Worm (Caenorhabditis elegans): Measurements from ENCODE around the gene ZK666.4.
"Not testable (repeated sequence)": the region's sequence is repeated elsewhere in the genome, so short reads cannot be mapped to it uniquely, and the experiment has no call there.

Gene ZK666.4

ce11 chrII:10483860-10484259, 6.8 kb downstream of the ZK666.4 start:
- TF ChIP-seq ceh-20 (GFP tag; IDR thresholded peaks at IDR 0.05): no peak
- no peak for TF ChIP-seq hlh-30 (tag; optimal IDR thresholded peaks at IDR 0.05; ENCODE audit: insufficient read depth)
- TF ChIP-seq lin-39 (tag; optimal IDR thresholded peaks at IDR 0.05): no peak
- peak in 1 of 2 experiments; percentile 91 for TF ChIP-seq unc-62 (GFP tag; optimal IDR thresholded peaks at IDR 0.05 in 1 of 2)
- TF ChIP-seq unc-62 (tag; optimal IDR thresholded peaks at IDR 0.05): no peak

ce11 chrII:10485640-10486039, 8.6 kb downstream of the ZK666.4 start:
- TF ChIP-seq hif-1 (tag; optimal IDR thresholded peaks at IDR 0.05) (no peak), nhr-10 (tag; optimal IDR thresholded peaks at IDR 0.05) (no peak), F37D6.2 (tag; optimal IDR thresholded peaks at IDR 0.05) (no peak), hlh-11 (tag; optimal IDR thresholded peaks at IDR 0.05) (peak; percentile 44), ceh-44 (GFP tag; IDR thresholded peaks at IDR 0.05) (no peak), nhr-28 (tag; optimal IDR thresholded peaks at IDR 0.05) (peak; percentile 76), dmd-6 (GFP tag; IDR thresholded peaks at IDR 0.05) (peak; percentile 61), aha-1 (tag) (peak; percentile 65), ZK337.2 (GFP tag; IDR thresholded peaks at IDR 0.05) (no peak), ztf-11 (tag; optimal IDR thresholded peaks at IDR 0.05) (no peak), ceh-28 (tag; optimal IDR thresholded peaks at IDR 0.05) (no peak), unc-62 (GFP tag; optimal IDR thresholded peaks at IDR 0.05 in 1 of 2) (peak in 1 of 2 experiments; percentile 66), unc-62 (tag; optimal IDR thresholded peaks at IDR 0.05) (no peak), daf-12 (tag; optimal IDR thresholded peaks at IDR 0.05) (no peak), php-3 (GFP tag; IDR thresholded peaks at IDR 0.05) (peak; percentile 71), pqm-1 (tag; optimal IDR thresholded peaks at IDR 0.05) (peak; percentile 91)

- no peak for TF ChIP-seq ama-1 (optimal IDR thresholded peaks at IDR 0.05)
- TF ChIP-seq daf-12 (tag; optimal IDR thresholded peaks at IDR 0.05): no peak
- no peak for TF ChIP-seq mes-2 (tag; optimal IDR thresholded peaks at IDR 0.05; ENCODE audit: poor library complexity, severe bottlenecking)
- TF ChIP-seq Y5F2A.4 (GFP tag; optimal IDR thresholded peaks at IDR 0.05): no peak
- no peak for TF ChIP-seq ces-1 (GFP tag; optimal IDR thresholded peaks at IDR 0.05)
- TF ChIP-seq pha-4 (GFP tag; IDR thresholded peaks at IDR 0.05): no peak
- no peak for TF ChIP-seq pha-4 (tag; optimal IDR thresholded peaks at IDR 0.05)
- TF ChIP-seq dve-1 (tag; optimal IDR thresholded peaks at IDR 0.05; ENCODE audit: insufficient read depth): no peak
- no peak for TF ChIP-seq ctbp-1 (GFP tag; IDR thresholded peaks at IDR 0.05)
These were observed 9.7 kb downstream of the ZK666.4 start, which contains the start of gene ZK666.15 for ce11 chrII:10486738-10487137. Gene ZK666.15, plus strand, starts transcription at chrII:10487038.

DNA sequence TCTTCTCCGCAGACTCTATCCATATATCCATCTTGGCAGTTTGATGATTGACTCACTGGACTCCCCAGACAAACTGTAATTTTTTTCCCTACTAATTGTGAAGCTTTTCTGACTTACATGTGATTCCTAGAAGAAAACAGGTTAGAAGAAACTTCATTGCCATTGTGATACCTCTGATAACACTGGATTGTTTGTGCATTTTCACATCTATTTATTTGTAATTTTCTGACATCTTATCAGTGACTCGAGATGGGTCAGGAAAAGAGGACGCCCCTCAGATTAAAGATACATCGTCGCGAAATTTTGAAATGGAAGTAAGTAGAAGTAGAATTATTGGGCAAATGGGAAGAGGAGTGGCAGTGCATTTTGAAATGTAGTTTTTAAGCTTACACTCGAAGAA, 13.3 kb downstream of the ZK666.4 start, which contains the start of gene clec-61:
clec-61 (minus strand) TSS at position 209 of the 400 bp plus-strand sequence.
- no peak for TF ChIP-seq saeg-2 (GFP tag; IDR thresholded peaks at IDR 0.05)
- TF ChIP-seq Y105C5A.15 (GFP tag; IDR thresholded peaks at IDR 0.05): no peak
- no peak for TF ChIP-seq aha-1 (tag)
- no peak for TF ChIP-seq zag-1 (tag; optimal IDR thresholded peaks at IDR 0.05)
- peak; percentile 23 for TF ChIP-seq pqm-1 (tag; optimal IDR thresholded peaks at IDR 0.05)
- no peak for TF ChIP-seq unc-39 (tag; optimal IDR thresholded peaks at IDR 0.05)
- peak; percentile 58 for TF ChIP-seq nhr-28 (tag; optimal IDR thresholded peaks at IDR 0.05)
- no peak for TF ChIP-seq daf-16 (GFP tag; optimal IDR thresholded peaks at IDR 0.05)
- TF ChIP-seq daf-16 (tag; optimal IDR thresholded peaks at IDR 0.05): peak; percentile 87
- TF ChIP-seq snpc-1.2 (GFP tag; IDR thresholded peaks at IDR 0.05): no peak
- peak; percentile 18 for TF ChIP-seq dve-1 (tag; optimal IDR thresholded peaks at IDR 0.05; ENCODE audit: insufficient read depth)
- TF ChIP-seq vab-7 (GFP tag; IDR thresholded peaks at IDR 0.05): no peak

DNA sequence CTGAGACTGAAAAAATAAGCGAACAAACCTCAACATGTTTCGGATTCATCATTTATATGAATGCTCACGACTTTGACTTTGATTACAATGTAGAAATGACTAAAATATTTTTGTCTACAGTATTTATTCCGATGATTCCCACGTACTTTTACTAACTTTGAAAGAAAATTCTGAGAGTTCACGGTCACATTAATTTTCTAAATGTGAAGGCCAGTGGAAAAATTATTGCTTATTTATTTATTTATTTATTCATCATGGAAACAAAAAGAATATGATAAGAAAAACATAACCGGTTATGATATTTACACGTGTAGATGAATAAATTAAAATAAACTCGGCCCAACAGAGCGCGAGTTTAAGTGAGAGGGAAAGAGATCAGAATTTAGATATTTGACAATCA, 16.0 kb downstream of the ZK666.4 start, which contains the start of gene ZK666.8:
ZK666.8 (minus strand) TSS at position 101 of the 400 bp plus-strand sequence.
- not testable (repeated sequence) for TF ChIP-seq mdl-1 (tag; optimal IDR thresholded peaks at IDR 0.05); lir-3 (tag; optimal IDR thresholded peaks at IDR 0.05); spr-3 (GFP tag; optimal IDR thresholded peaks at IDR 0.05)
